Worm (Caenorhabditis elegans) whole organism, L2 larva: ENCODE measurements around the gene syd-1.

Source experiments
- alr-1 ChIP-seq: fragments of 150-350 bp; optimal IDR thresholded peaks from 2 replicates; lab custom pipeline; 2014; ENCODE audit warnings: missing biosample characterization, missing genetic modification characterization
- crh-2 ChIP-seq: sonication (generic microtip); optimal IDR thresholded peaks from 2 replicates; lab custom pipeline; 2017; ENCODE audit warnings: missing biosample characterization, missing genetic modification characterization
- fos-1 ChIP-seq: fragments of 150-350 bp; optimal IDR thresholded peaks from 2 replicates; lab custom pipeline; 2014; ENCODE audit warnings: missing biosample characterization, missing genetic modification characterization
- lin-13 ChIP-seq: fragments of 150-350 bp; optimal IDR thresholded peaks from 2 replicates; lab custom pipeline; 2014; ENCODE audit warnings: missing biosample characterization, missing genetic modification reagents, missing genetic modification characterization
- mdl-1 ChIP-seq, 2 experiments: fragments of 150-350 bp in 1 of 2; sonication (generic microtip) in 1 of 2; optimal IDR thresholded peaks; 2 replicates each; lab custom pipeline; 2017; ENCODE audit warnings: missing biosample characterization in 2 of 2, missing genetic modification characterization in 2 of 2
- nhr-11 ChIP-seq: fragments of 150-350 bp; optimal IDR thresholded peaks from 2 replicates; lab custom pipeline; 2014; ENCODE audit warnings: missing biosample characterization, missing genetic modification characterization
- nhr-12 ChIP-seq: fragments of 150-350 bp; optimal IDR thresholded peaks from 2 replicates; lab custom pipeline; 2014; ENCODE audit warnings: missing biosample characterization, missing genetic modification characterization
- nhr-237 ChIP-seq: fragments of 150-350 bp; optimal IDR thresholded peaks from 2 replicates; lab custom pipeline; 2014; ENCODE audit warnings: missing biosample characterization, missing genetic modification characterization
- snpc-4 ChIP-seq: fragments of 150-350 bp; optimal IDR thresholded peaks from 2 replicates; lab custom pipeline; 2014; ENCODE audit warnings: missing biosample characterization, missing genetic modification characterization
- unc-55 ChIP-seq: fragments of 150-350 bp; sonication (generic microtip); optimal IDR thresholded peaks from 3 replicates; lab custom pipeline; 2014; ENCODE audit warnings: missing biosample characterization, missing genetic modification reagents, missing genetic modification characterization

DNA sequence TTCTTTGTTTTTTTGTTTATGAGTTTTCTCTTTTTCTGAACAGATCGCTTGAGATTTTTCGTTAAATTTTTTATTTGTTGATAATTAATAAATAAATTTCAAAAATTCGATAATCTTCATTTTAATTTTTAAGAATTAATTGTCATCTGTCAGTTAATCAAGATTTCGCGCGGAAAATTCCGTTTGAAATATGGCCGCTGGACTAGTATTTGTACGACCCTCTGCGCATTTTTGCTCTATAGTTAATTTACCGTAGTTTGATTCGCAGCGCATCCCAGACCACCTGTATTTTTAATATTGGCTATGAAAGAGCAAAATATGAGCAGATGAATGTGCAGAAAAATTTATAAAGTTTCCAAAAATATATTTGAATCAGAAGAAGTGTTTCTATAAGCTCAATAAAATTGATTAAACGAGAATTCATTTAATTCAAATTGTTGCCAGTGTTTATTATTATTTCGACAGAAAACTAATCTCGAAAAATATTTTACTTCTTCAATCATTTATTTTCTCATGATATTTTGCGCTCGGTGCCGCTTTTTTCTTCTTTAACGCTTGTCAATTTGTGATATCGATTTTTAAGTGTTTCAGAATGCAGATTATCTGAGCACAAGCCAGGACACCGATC is 57.0 kb downstream of the syd-1 start, which contains the start of gene nfi-1:
- TF ChIP-seq unc-55 (peak; percentile 59), nhr-237 (tag; lab: Kevin White, UChicago) (no peak), alr-1 (no peak), lin-13 (GFP tag; lab: Kevin White, UChicago) (peak; percentile 32), nhr-11 (tag; lab: Kevin White, UChicago) (no peak), crh-2 (peak; percentile 36), mdl-1 (tag; optimal IDR thresholded peaks at IDR 0.05; lab: Kevin White, UChicago) (no peak), fos-1 (tag; lab: Kevin White, UChicago) (no peak), snpc-4 (tag; lab: Kevin White, UChicago) (no peak), nhr-12 (no peak)
